Worm (Caenorhabditis elegans) whole organism, late embryonic: Measurements from ENCODE around the gene ccdc-55.

Source experiments
- K09A11.1 ChIP-seq: sonication (generic microtip); optimal IDR thresholded peaks from 2 replicates; lab custom pipeline; 2017; ENCODE audit warnings: antibody characterized with exemption, mild to moderate bottlenecking, missing genetic modification characterization, missing compliant biosample characterization; ENCODE audit not compliant: insufficient read depth
- ceh-14 ChIP-seq: sonication (generic microtip); optimal IDR thresholded peaks from 2 replicates; lab custom pipeline; 2016; ENCODE audit warnings: missing genotype, missing genetic modification characterization, missing compliant biosample characterization
- ceh-18 ChIP-seq: sonication (generic microtip); optimal IDR thresholded peaks from 2 replicates; lab custom pipeline; 2016; ENCODE audit warnings: missing genetic modification characterization, missing compliant biosample characterization
- ceh-19 ChIP-seq: fragments of 200-800 bp; sonication (Bioruptor generic); optimal IDR thresholded peaks from 2 replicates; lab custom pipeline; 2018; ENCODE audit warnings: mild to moderate bottlenecking, missing genetic modification characterization, missing compliant biosample characterization
- ceh-24 ChIP-seq: sonication (generic microtip); optimal IDR thresholded peaks from 2 replicates; lab custom pipeline; 2016; ENCODE audit warnings: mild to moderate bottlenecking, missing genetic modification characterization, missing compliant biosample characterization
- ceh-31 ChIP-seq: sonication (generic microtip); optimal IDR thresholded peaks from 2 replicates; lab custom pipeline; 2016; ENCODE audit warnings: missing genetic modification characterization, missing compliant biosample characterization
- ceh-34 ChIP-seq: sonication (generic microtip); optimal IDR thresholded peaks from 2 replicates; lab custom pipeline; 2016; ENCODE audit warnings: mild to moderate bottlenecking, missing genetic modification characterization, missing compliant biosample characterization
- ceh-45 ChIP-seq: fragments of 200-800 bp; sonication (Bioruptor generic); IDR thresholded peaks from 2 replicates; pipeline ENCODE4 v1.3.6; 2022; ENCODE audit warnings: missing genetic modification reagents, missing genetic modification characterization, missing compliant biosample characterization
- ceh-48 ChIP-seq: sonication (generic microtip); optimal IDR thresholded peaks from 2 replicates; lab custom pipeline; 2016; ENCODE audit warnings: missing genetic modification characterization, inconsistent platforms, missing compliant biosample characterization
- ceh-9 ChIP-seq: sonication (generic microtip); optimal IDR thresholded peaks from 2 replicates; lab custom pipeline; 2016; ENCODE audit warnings: mild to moderate bottlenecking, missing genetic modification characterization, inconsistent platforms, missing compliant biosample characterization
- che-1 ChIP-seq: sonication (generic microtip); optimal IDR thresholded peaks from 2 replicates; lab custom pipeline; 2016; ENCODE audit warnings: mild to moderate bottlenecking, missing genetic modification characterization, missing compliant biosample characterization
- dmd-4 ChIP-seq: sonication (generic microtip); optimal IDR thresholded peaks from 2 replicates; lab custom pipeline; 2016; ENCODE audit warnings: borderline replicate concordance, missing genetic modification characterization, missing compliant biosample characterization
- dve-1 ChIP-seq: sonication (generic microtip); optimal IDR thresholded peaks from 2 replicates; lab custom pipeline; 2017; ENCODE audit warnings: antibody characterized with exemption, mild to moderate bottlenecking, missing genetic modification characterization, missing compliant biosample characterization
- elt-2 ChIP-seq: sonication (generic microtip); optimal IDR thresholded peaks from 2 replicates; lab custom pipeline; 2016; ENCODE audit warnings: missing genetic modification reagents, missing genetic modification characterization, missing compliant biosample characterization
- ets-4 ChIP-seq: sonication (generic microtip); optimal IDR thresholded peaks from 2 replicates; lab custom pipeline; 2016; ENCODE audit warnings: missing genetic modification characterization, missing compliant biosample characterization
- eyg-1 ChIP-seq: sonication (generic microtip); optimal IDR thresholded peaks from 2 replicates; lab custom pipeline; 2016; ENCODE audit warnings: missing genotype, missing genetic modification characterization, missing compliant biosample characterization
- fax-1 ChIP-seq: sonication (generic microtip); optimal IDR thresholded peaks from 2 replicates; lab custom pipeline; 2016; ENCODE audit warnings: missing genotype, missing genetic modification characterization, missing compliant biosample characterization
- gmeb-2 ChIP-seq: sonication (generic microtip); optimal IDR thresholded peaks from 2 replicates; lab custom pipeline; 2016; ENCODE audit warnings: missing genetic modification characterization, inconsistent platforms, missing compliant biosample characterization
- hlh-15 ChIP-seq: sonication (generic microtip); optimal IDR thresholded peaks from 2 replicates; lab custom pipeline; 2016; ENCODE audit warnings: missing genetic modification characterization, missing compliant biosample characterization
- hlh-30 ChIP-seq: sonication (generic microtip); optimal IDR thresholded peaks from 2 replicates; lab custom pipeline; 2017; ENCODE audit warnings: antibody characterized with exemption, missing genetic modification characterization, missing compliant biosample characterization; ENCODE audit not compliant: insufficient read depth
- hlh-6 ChIP-seq: sonication (generic microtip); optimal IDR thresholded peaks from 2 replicates; lab custom pipeline; 2016; ENCODE audit warnings: missing genotype, missing genetic modification characterization, missing compliant biosample characterization
- madf-2 ChIP-seq: sonication (generic microtip); optimal IDR thresholded peaks from 2 replicates; lab custom pipeline; 2017; ENCODE audit warnings: missing genetic modification characterization, missing compliant biosample characterization
- nfya-1 ChIP-seq: sonication (generic microtip); optimal IDR thresholded peaks from 2 replicates; lab custom pipeline; 2017; ENCODE audit warnings: missing genetic modification characterization, mild to moderate bottlenecking, missing compliant biosample characterization, antibody characterized with exemption, moderate library complexity
- npax-4 ChIP-seq: sonication (generic microtip); optimal IDR thresholded peaks from 2 replicates; lab custom pipeline; 2016; ENCODE audit warnings: missing genetic modification characterization, missing compliant biosample characterization
- odd-2 ChIP-seq: sonication (generic microtip); optimal IDR thresholded peaks from 2 replicates; lab custom pipeline; 2017; ENCODE audit warnings: antibody characterized with exemption, mild to moderate bottlenecking, missing genetic modification characterization, missing compliant biosample characterization
- pax-1 ChIP-seq: fragments of 150-350 bp; optimal IDR thresholded peaks from 2 replicates; lab custom pipeline; 2014; ENCODE audit warnings: missing biosample characterization, missing genetic modification characterization
- pha-2 ChIP-seq: sonication (generic microtip); optimal IDR thresholded peaks from 2 replicates; lab custom pipeline; 2017; ENCODE audit warnings: mild to moderate bottlenecking, missing genetic modification characterization, missing compliant biosample characterization
- pqm-1 ChIP-seq: sonication (generic microtip); optimal IDR thresholded peaks from 2 replicates; lab custom pipeline; 2016; ENCODE audit warnings: missing genetic modification characterization, missing compliant biosample characterization
- pros-1 ChIP-seq: fragments of 150-350 bp; optimal IDR thresholded peaks from 2 replicates; lab custom pipeline; 2014; ENCODE audit warnings: missing biosample characterization, missing genetic modification reagents, missing genetic modification characterization
- ref-2 ChIP-seq: sonication (generic microtip); optimal IDR thresholded peaks from 2 replicates; lab custom pipeline; 2016; ENCODE audit warnings: missing genetic modification characterization, missing compliant biosample characterization
- sdc-2 ChIP-seq: sonication (generic microtip); optimal IDR thresholded peaks from 2 replicates; lab custom pipeline; 2016; ENCODE audit warnings: missing genotype, missing genetic modification characterization, missing compliant biosample characterization
- sox-2 ChIP-seq: fragments of 200-800 bp; sonication (Bioruptor generic); IDR thresholded peaks from 2 replicates; pipeline ENCODE4 v1.3.6; 2022; ENCODE audit warnings: missing genetic modification reagents, missing genetic modification characterization, missing compliant biosample characterization
- sox-4 ChIP-seq: sonication (generic microtip); optimal IDR thresholded peaks from 2 replicates; lab custom pipeline; 2017; ENCODE audit warnings: mild to moderate bottlenecking, missing genetic modification characterization, inconsistent platforms, missing compliant biosample characterization
- syd-9 ChIP-seq: sonication (generic microtip); optimal IDR thresholded peaks from 2 replicates; lab custom pipeline; 2016; ENCODE audit warnings: mild to moderate bottlenecking, missing genetic modification characterization, moderate library complexity, missing compliant biosample characterization
- tbx-2 ChIP-seq: sonication (generic microtip); optimal IDR thresholded peaks from 2 replicates; lab custom pipeline; 2016; ENCODE audit warnings: missing genetic modification characterization, missing compliant biosample characterization
- tbx-7 ChIP-seq: sonication (generic microtip); optimal IDR thresholded peaks from 2 replicates; lab custom pipeline; 2016; ENCODE audit warnings: missing genotype, missing genetic modification characterization, missing compliant biosample characterization
- ttx-3 ChIP-seq: sonication (generic microtip); optimal IDR thresholded peaks from 2 replicates; lab custom pipeline; 2016; ENCODE audit warnings: missing genetic modification reagents, missing genetic modification characterization, missing compliant biosample characterization
- unc-3 ChIP-seq, 2 experiments: fragments of 200-800 bp in 1 of 2; sonication (Bioruptor generic) in 1 of 2; sonication (generic microtip) in 1 of 2; conservative IDR thresholded peaks in 1 of 2; optimal IDR thresholded peaks in 1 of 2; 2 replicates each; pipeline versions ENCODE4 v1.3.6 to Lab custom; 2016 to 2022; ENCODE audit warnings: missing compliant biosample characterization in 2 of 2, missing genetic modification characterization in 2 of 2, missing genetic modification reagents in 1 of 2
- unc-42 ChIP-seq: sonication (generic microtip); optimal IDR thresholded peaks from 2 replicates; lab custom pipeline; 2016; ENCODE audit warnings: missing genotype, missing genetic modification characterization, missing compliant biosample characterization
- unc-55 ChIP-seq: sonication (generic microtip); optimal IDR thresholded peaks from 2 replicates; lab custom pipeline; 2017; ENCODE audit warnings: missing biosample characterization, missing genetic modification reagents, missing genetic modification characterization

ccdc-55 gene

DNA sequence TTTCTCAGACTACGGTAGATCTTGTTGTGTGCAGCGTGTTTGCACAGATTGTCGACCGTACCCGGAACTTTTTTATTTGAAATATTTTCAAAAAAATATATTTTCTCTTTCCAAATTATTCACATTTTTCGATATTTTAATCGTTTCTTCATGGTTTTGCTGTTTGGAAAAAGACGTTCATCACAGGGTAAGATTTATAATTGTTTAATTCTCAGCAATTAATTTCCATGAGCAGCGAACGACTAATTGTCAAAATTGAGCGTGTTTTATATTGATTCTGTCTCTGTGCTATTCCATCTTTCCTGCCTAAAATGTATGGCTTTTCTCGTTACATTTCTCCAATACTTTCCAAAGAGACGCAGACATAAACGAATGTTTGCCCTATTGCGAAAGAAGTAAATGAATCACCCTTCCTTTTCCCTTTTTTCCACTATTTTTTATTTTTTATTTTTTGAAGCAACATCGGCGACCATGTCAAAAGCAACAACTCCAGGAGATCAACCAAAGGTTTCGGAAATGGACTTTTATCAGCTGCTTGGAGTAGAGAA, 22.6 kb upstream of the ccdc-55 start, which contains the start of gene dnj-16:
Gene dnj-16 (plus strand): TSS at position 51 of the 548 bp plus-strand sequence.
- TF ChIP-seq hlh-30 (tag; lab: Kevin White, UChicago) (no peak), nfya-1 (peak; percentile 4), unc-42 (tag; lab: Kevin White, UChicago) (peak; percentile 58), dmd-4 (tag; lab: Kevin White, UChicago) (no peak), ref-2 (tag; lab: Kevin White, UChicago) (no peak), ceh-31 (peak; percentile 52), pha-2 (tag; lab: Kevin White, UChicago) (no peak), ceh-48 (tag; lab: Kevin White, UChicago) (peak; percentile 61), hlh-15 (tag; lab: Kevin White, UChicago) (no peak), unc-55 (peak; percentile 26), pros-1 (tag; lab: Kevin White, UChicago) (no peak), odd-2 (tag; lab: Kevin White, UChicago) (no peak), ceh-19 (GFP tag; lab: Kevin White, UChicago) (no peak), npax-4 (no peak), gmeb-2 (tag; lab: Kevin White, UChicago) (no peak), hlh-6 (tag; lab: Kevin White, UChicago) (no peak)

DNA sequence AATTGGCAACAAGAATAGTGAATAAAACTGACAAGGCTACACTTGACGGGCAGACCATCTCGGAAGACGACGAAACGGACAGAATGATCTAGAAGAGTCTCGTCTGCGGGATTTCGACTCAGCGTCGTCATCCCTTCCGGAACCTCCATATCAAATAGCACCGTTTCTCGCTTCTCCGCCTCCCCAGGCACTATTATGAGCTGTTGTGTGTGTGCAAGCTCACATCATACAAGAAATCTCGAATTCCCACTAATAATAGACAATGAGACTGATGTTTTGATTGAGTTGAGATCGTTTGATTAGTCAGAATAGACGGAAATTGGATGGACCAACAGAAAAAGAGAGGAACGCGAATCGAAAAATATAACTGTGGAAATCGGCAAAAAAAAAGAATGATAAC, 21.7 kb upstream of the ccdc-55 start, which contains the start of gene spp-28:
Gene spp-28 (minus strand): TSS at position 101 of the 400 bp plus-strand sequence.
- no peak for TF ChIP-seq ceh-48 (tag; lab: Kevin White, UChicago)
- no peak for TF ChIP-seq ceh-45 (GFP tag; lab: Robert Waterston, UW)
- TF ChIP-seq ceh-9 (tag; lab: Kevin White, UChicago) = no peak
- no peak for TF ChIP-seq ceh-31
- no peak for TF ChIP-seq ceh-24
- TF ChIP-seq sox-4 = no peak
- no peak for TF ChIP-seq sdc-2 (tag; lab: Kevin White, UChicago)
- TF ChIP-seq ceh-34 = no peak
- no peak for TF ChIP-seq gmeb-2 (tag; lab: Kevin White, UChicago)
- TF ChIP-seq hlh-6 (tag; lab: Kevin White, UChicago) = no peak
- TF ChIP-seq che-1 = no peak

DNA sequence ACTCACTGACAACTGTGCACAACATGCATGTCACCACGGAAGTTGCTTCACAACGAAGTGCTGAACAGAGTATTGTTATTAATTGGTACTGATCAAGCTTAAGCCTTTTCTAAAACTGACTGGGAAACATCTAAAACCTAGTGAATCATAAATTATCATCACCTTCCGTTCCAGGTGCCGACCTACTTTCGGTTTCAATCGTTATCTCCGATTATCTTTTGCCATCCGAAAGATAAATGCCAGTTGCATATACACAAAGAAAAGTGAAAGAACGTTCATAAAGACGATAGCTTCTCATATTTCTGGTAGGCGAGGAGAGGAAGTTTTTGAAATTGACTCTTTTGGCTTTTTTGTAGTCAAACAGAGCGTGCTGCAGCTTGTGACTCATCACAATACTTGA, 21.0 kb upstream of the ccdc-55 start:
- no peak for TF ChIP-seq pax-1 (tag; lab: Kevin White, UChicago)
- no peak for TF ChIP-seq ttx-3 (tag; lab: Kevin White, UChicago)
- TF ChIP-seq ceh-9 (tag; lab: Kevin White, UChicago) = no peak
- TF ChIP-seq pqm-1 (tag; lab: Kevin White, UChicago) = no peak
- no peak for TF ChIP-seq tbx-7 (tag; lab: Kevin White, UChicago)
- no peak for TF ChIP-seq tbx-2 (tag; lab: Kevin White, UChicago)
- no peak for TF ChIP-seq eyg-1
- TF ChIP-seq fax-1 (tag; lab: Kevin White, UChicago) = no peak
- no peak for TF ChIP-seq ceh-31
- no peak for TF ChIP-seq unc-3 (GFP tag; conservative IDR thresholded peaks at IDR 0.05; lab: Robert Waterston, UW)
- no peak for TF ChIP-seq unc-3 (tag; optimal IDR thresholded peaks at IDR 0.05; lab: Kevin White, UChicago)
- no peak for TF ChIP-seq odd-2 (tag; lab: Kevin White, UChicago)
- no peak for TF ChIP-seq sox-2 (GFP tag; lab: Robert Waterston, UW)

DNA sequence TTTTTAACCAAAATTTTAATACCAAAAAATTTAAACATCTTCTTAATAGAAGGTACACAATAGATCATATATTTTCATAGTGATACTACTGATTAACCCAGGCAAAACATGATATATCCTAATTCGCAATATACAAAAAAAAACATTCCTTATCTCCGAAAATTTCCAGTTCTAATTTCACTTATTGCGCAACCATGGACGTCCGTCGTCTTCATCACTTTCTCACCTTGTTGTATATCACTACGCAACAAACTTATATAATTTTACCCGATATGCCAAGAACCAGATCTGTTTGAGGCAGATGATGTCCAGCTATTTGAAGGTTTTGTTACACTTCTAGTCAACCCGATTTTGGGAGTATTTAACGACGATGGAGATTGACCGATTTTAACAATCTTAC, 19.3 kb upstream of the ccdc-55 start, which contains the start of gene R74.2:
Gene R74.2 (plus strand): TSS at position 316 of the 400 bp plus-strand sequence.
- TF ChIP-seq dve-1 (no peak), eyg-1 (no peak), ceh-14 (tag; lab: Kevin White, UChicago) (no peak), gmeb-2 (tag; lab: Kevin White, UChicago) (no peak), elt-2 (tag; lab: Kevin White, UChicago) (no peak), K09A11.1 (tag; lab: Kevin White, UChicago) (no peak), sdc-2 (tag; lab: Kevin White, UChicago) (no peak), ceh-18 (no peak), ceh-34 (no peak), syd-9 (tag; lab: Kevin White, UChicago) (no peak), ets-4 (tag; lab: Kevin White, UChicago) (no peak), madf-2 (no peak)
